Fruit fly (Drosophila melanogaster): Measurements from ENCODE around the gene CG13843.

Gene CG13843

dm6 chr3R:22609185-22609584, at the start of gene CG13843:
Gene CG13843, plus strand, starts transcription at chr3R:22609485.
- TF ChIP-seq OdsH (GFP tag; optimal IDR thresholded peaks at IDR 0.05): no peak
- no peak for TF ChIP-seq Rel (GFP tag; optimal IDR thresholded peaks at IDR 0.05)
- no peak for TF ChIP-seq Rel (tag; optimal IDR thresholded peaks at IDR 0.05)
- TF ChIP-seq dl (GFP tag; optimal IDR thresholded peaks at IDR 0.05; ENCODE audit: insufficient read depth in 1 of 2, partially characterized antibody in 2 of 2): no peak
- no peak for TF ChIP-seq Hr83 (GFP tag; optimal IDR thresholded peaks at IDR 0.05; ENCODE audit: poor library complexity, severe bottlenecking)
- no peak for TF ChIP-seq woc (GFP tag; optimal IDR thresholded peaks at IDR 0.05)
- no peak for TF ChIP-seq Sp1 (GFP tag; optimal IDR thresholded peaks at IDR 0.05)
- no peak for TF ChIP-seq foxo (GFP tag; optimal IDR thresholded peaks at IDR 0.05)
- TF ChIP-seq brk (GFP tag; optimal IDR thresholded peaks at IDR 0.05): no peak
- no peak for TF ChIP-seq rgr (GFP tag; optimal IDR thresholded peaks at IDR 0.05)
- no peak for TF ChIP-seq lola (GFP tag; optimal IDR thresholded peaks at IDR 0.05)
- TF ChIP-seq dmrt93B (GFP tag; optimal IDR thresholded peaks at IDR 0.05): no peak
- TF ChIP-seq Dfd (GFP tag; optimal IDR thresholded peaks at IDR 0.05): no peak
- TF ChIP-seq h (GFP tag; optimal IDR thresholded peaks at IDR 0.05): no peak
- TF ChIP-seq Hnf4 (GFP tag; optimal IDR thresholded peaks at IDR 0.05): no peak
- no peak for TF ChIP-seq pan (optimal IDR thresholded peaks at IDR 0.05)
- no peak for TF ChIP-seq GATAd (GFP tag; optimal IDR thresholded peaks at IDR 0.05)
- TF ChIP-seq tai (GFP tag; optimal IDR thresholded peaks at IDR 0.05): no peak
- TF ChIP-seq br (GFP tag; optimal IDR thresholded peaks at IDR 0.05): no peak

DNA sequence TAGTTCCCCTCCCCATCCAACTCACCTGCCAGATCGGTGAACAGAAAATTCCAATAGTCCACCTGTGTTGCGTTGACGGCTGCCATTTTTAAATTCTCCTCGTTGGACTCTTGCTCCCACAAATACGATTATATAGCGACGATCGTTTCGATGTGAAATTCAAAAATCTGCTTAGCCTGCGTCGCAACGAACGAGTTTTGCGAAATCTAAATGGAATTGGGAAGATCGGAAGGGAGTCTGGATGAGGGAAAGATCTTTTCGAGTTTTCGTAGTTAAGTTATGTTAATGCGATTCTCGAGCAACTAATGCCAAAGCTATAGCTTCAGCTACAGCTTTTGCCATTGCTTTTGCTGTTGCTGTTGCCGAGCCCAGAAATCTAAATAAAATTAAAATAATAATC, 49.1 kb upstream of the CG13843 start:
- TF ChIP-seq Hr78 (GFP tag; optimal IDR thresholded peaks at IDR 0.05) (no peak), Hnf4 (GFP tag; optimal IDR thresholded peaks at IDR 0.05) (no peak), OdsH (GFP tag; optimal IDR thresholded peaks at IDR 0.05) (no peak), usp (GFP tag; optimal IDR thresholded peaks at IDR 0.05) (no peak), CG32264 (GFP tag; optimal IDR thresholded peaks at IDR 0.05) (no peak), Dif (GFP tag; optimal IDR thresholded peaks at IDR 0.05; ENCODE audit: partially characterized antibody) (no peak), Abd-B (GFP tag; optimal IDR thresholded peaks at IDR 0.05) (no peak), Rel (GFP tag; optimal IDR thresholded peaks at IDR 0.05) (no peak), Rel (tag; optimal IDR thresholded peaks at IDR 0.05) (no peak), CG9705 (GFP tag; optimal IDR thresholded peaks at IDR 0.05) (no peak), ey (GFP tag; optimal IDR thresholded peaks at IDR 0.05) (no peak), dmrt93B (GFP tag; optimal IDR thresholded peaks at IDR 0.05) (no peak), Hr83 (GFP tag; optimal IDR thresholded peaks at IDR 0.05; ENCODE audit: poor library complexity, severe bottlenecking) (no peak), Sp1 (GFP tag; optimal IDR thresholded peaks at IDR 0.05) (no peak), sage (GFP tag; optimal IDR thresholded peaks at IDR 0.05) (no peak)

DNA sequence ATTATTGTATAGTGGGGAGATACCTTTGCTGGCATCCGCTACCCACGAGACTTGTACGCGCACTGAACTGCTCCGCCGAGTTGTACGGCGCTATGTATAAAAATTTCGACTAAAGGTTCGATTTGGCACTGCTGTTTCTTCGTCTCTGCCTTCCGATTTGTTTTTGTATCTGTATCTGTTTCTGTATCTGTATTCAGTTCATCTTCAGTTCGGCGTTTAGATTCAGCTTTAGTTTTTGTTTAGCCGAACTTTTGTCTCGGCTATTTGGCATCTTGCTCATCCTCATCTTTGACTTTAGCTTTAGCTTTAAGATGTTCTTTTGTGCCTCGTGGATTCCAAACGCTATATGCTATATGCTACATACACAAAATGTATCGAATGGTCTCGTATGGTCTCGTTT, 46.8 kb upstream of the CG13843 start, which contains the start of gene sit:
sit (minus strand) TSS at position 71 of the 400 bp plus-strand sequence.
- no peak for TF ChIP-seq brk (GFP tag; optimal IDR thresholded peaks at IDR 0.05)
- no peak for TF ChIP-seq N (GFP tag; optimal IDR thresholded peaks at IDR 0.05)
- TF ChIP-seq dsf (GFP tag; optimal IDR thresholded peaks at IDR 0.05; ENCODE audit: borderline replicate concordance): no peak
- no peak for TF ChIP-seq HLH106 (tag; optimal IDR thresholded peaks at IDR 0.05)
- TF ChIP-seq CG9705 (GFP tag; optimal IDR thresholded peaks at IDR 0.05): no peak
- TF ChIP-seq usp (GFP tag; optimal IDR thresholded peaks at IDR 0.05): no peak
- TF ChIP-seq CrebA (GFP tag; optimal IDR thresholded peaks at IDR 0.05; ENCODE audit: borderline replicate concordance): no peak
- no peak for TF ChIP-seq pan (optimal IDR thresholded peaks at IDR 0.05)
- no peak for TF ChIP-seq lola (GFP tag; optimal IDR thresholded peaks at IDR 0.05)
- TF ChIP-seq Hr78 (GFP tag; optimal IDR thresholded peaks at IDR 0.05): no peak
- no peak for TF ChIP-seq psq (GFP tag; optimal IDR thresholded peaks at IDR 0.05)
- no peak for TF ChIP-seq Rel (GFP tag; optimal IDR thresholded peaks at IDR 0.05)
- no peak for TF ChIP-seq Rel (tag; optimal IDR thresholded peaks at IDR 0.05)

dm6 chr3R:22564076-22564475, 45.2 kb upstream of the CG13843 start:
- TF ChIP-seq Dfd (GFP tag; optimal IDR thresholded peaks at IDR 0.05) (no peak), usp (GFP tag; optimal IDR thresholded peaks at IDR 0.05) (no peak)

DNA sequence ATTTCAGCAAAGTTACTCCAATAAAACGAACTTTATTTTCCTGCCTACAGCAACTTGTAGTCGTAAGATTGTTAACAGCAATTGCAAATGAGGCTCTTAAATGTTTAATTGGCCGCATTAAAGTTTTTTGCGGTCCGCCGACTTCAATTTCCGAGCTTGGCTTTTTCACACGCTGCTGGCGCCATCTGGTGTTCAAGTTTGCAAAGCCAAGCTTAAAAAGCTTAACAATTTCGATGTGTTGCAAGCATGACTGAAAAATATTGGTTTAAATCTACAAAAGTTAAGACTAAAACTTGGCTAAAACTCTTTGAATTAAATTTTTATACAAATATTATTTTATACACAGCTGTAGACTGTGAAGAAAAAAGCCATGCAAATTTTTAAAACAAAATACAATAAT, 44.6 kb upstream of the CG13843 start:
- TF ChIP-seq dsf (GFP tag; optimal IDR thresholded peaks at IDR 0.05; ENCODE audit: borderline replicate concordance) (no peak), Abd-B (GFP tag; optimal IDR thresholded peaks at IDR 0.05) (no peak), GATAd (GFP tag; optimal IDR thresholded peaks at IDR 0.05) (no peak), rgr (GFP tag; optimal IDR thresholded peaks at IDR 0.05) (no peak), lola (GFP tag; optimal IDR thresholded peaks at IDR 0.05) (no peak), sv (GFP tag; optimal IDR thresholded peaks at IDR 0.05) (no peak), Dfd (GFP tag; optimal IDR thresholded peaks at IDR 0.05) (no peak)

Data from whole organism, wandering third instar larva.